Fruit fly (Drosophila melanogaster): Measurements from ENCODE around the gene Xe7.

Gene Xe7

dm6 chr3R:5668928-5669739, at the start of gene Xe7, which contains the start of gene Atg17:
TSS of gene Xe7 (minus strand) at chr3R:5669334.
TSS of gene Atg17 (plus strand) at chr3R:5669713.
- TF ChIP-seq cnc (optimal IDR thresholded peaks at IDR 0.05) (peak in 1 of 2 experiments; percentile 57), kay (GFP tag; ENCODE audit: borderline replicate concordance) (peak; percentile 51), CG11617 (GFP tag; optimal IDR thresholded peaks at IDR 0.05) (peak; percentile 92), Mnt (GFP tag; optimal IDR thresholded peaks at IDR 0.05) (peak; percentile 86), Clk (GFP tag; optimal IDR thresholded peaks at IDR 0.05) (peak; percentile 88), CG1620 (GFP tag; optimal IDR thresholded peaks at IDR 0.05) (peak; percentile 96), CG7045 (GFP tag; optimal IDR thresholded peaks at IDR 0.05) (peak; percentile 92), CG33017 (tag; optimal IDR thresholded peaks at IDR 0.05) (peak; percentile 89), Crg-1 (GFP tag; optimal IDR thresholded peaks at IDR 0.05) (peak; percentile 94), CG5204 (GFP tag; optimal IDR thresholded peaks at IDR 0.05) (peak; percentile 97), ovo (GFP tag; optimal IDR thresholded peaks at IDR 0.05) (peak; percentile 91), CG7101 (tag; optimal IDR thresholded peaks at IDR 0.05) (peak; percentile 93), tj (GFP tag; optimal IDR thresholded peaks at IDR 0.05) (peak; percentile 59), Hr96 (GFP tag; optimal IDR thresholded peaks at IDR 0.05) (peak; percentile 94), bab1 (GFP tag; optimal IDR thresholded peaks at IDR 0.05) (peak; percentile 84), pad (GFP tag; optimal IDR thresholded peaks at IDR 0.05) (peak; percentile 79), CG12768 (GFP tag; optimal IDR thresholded peaks at IDR 0.05) (peak; percentile 95), CG14711 (tag; optimal IDR thresholded peaks at IDR 0.05) (peak; percentile 90), toe (GFP tag; optimal IDR thresholded peaks at IDR 0.05) (peak; percentile 98), cic (GFP tag; optimal IDR thresholded peaks at IDR 0.05) (peak; percentile 29)

- TF ChIP-seq Mnt (GFP tag; optimal IDR thresholded peaks at IDR 0.05) (no peak), Clk (GFP tag; optimal IDR thresholded peaks at IDR 0.05) (no peak)
Measured at dm6 chr3R:5716755-5717309, 47.7 kb upstream of the Xe7 start, which contains the start of gene cas. TSS of gene cas (minus strand) at chr3R:5716805.

- peak; percentile 23 for TF ChIP-seq bab1 (GFP tag; optimal IDR thresholded peaks at IDR 0.05)
- TF ChIP-seq CG14711 (tag; optimal IDR thresholded peaks at IDR 0.05) = peak; percentile 11
- peak; percentile 47 for TF ChIP-seq toe (GFP tag; optimal IDR thresholded peaks at IDR 0.05)
- TF ChIP-seq cic (GFP tag; optimal IDR thresholded peaks at IDR 0.05) = no peak
- no peak for TF ChIP-seq cnc (optimal IDR thresholded peaks at IDR 0.05)
- no peak for TF ChIP-seq Mnt (GFP tag; optimal IDR thresholded peaks at IDR 0.05)
- no peak for TF ChIP-seq kay (GFP tag; ENCODE audit: borderline replicate concordance)
- TF ChIP-seq Hr96 (GFP tag; optimal IDR thresholded peaks at IDR 0.05) = no peak
- no peak for TF ChIP-seq CG7101 (tag; optimal IDR thresholded peaks at IDR 0.05)
- no peak for TF ChIP-seq Clk (GFP tag; optimal IDR thresholded peaks at IDR 0.05)
- TF ChIP-seq pad (GFP tag; optimal IDR thresholded peaks at IDR 0.05) = no peak
- TF ChIP-seq CG33017 (tag; optimal IDR thresholded peaks at IDR 0.05) = no peak
- no peak for TF ChIP-seq ovo (GFP tag; optimal IDR thresholded peaks at IDR 0.05)
Measured at dm6 chr3R:5705469-5706067, 36.4 kb upstream of the Xe7 start.

- TF ChIP-seq CG11617 (GFP tag; optimal IDR thresholded peaks at IDR 0.05) (no peak), toe (GFP tag; optimal IDR thresholded peaks at IDR 0.05) (no peak), bab1 (GFP tag; optimal IDR thresholded peaks at IDR 0.05) (no peak), kay (GFP tag; ENCODE audit: borderline replicate concordance) (no peak), cic (GFP tag; optimal IDR thresholded peaks at IDR 0.05) (no peak), pad (GFP tag; optimal IDR thresholded peaks at IDR 0.05) (no peak), CG12768 (GFP tag; optimal IDR thresholded peaks at IDR 0.05) (no peak), CG7101 (tag; optimal IDR thresholded peaks at IDR 0.05) (no peak), CG1620 (GFP tag; optimal IDR thresholded peaks at IDR 0.05) (no peak), CG14711 (tag; optimal IDR thresholded peaks at IDR 0.05) (no peak), tj (GFP tag; optimal IDR thresholded peaks at IDR 0.05) (no peak), Mnt (GFP tag; optimal IDR thresholded peaks at IDR 0.05) (no peak), Crg-1 (GFP tag; optimal IDR thresholded peaks at IDR 0.05) (no peak), cnc (optimal IDR thresholded peaks at IDR 0.05) (no peak), CG5204 (GFP tag; optimal IDR thresholded peaks at IDR 0.05) (no peak), ovo (GFP tag; optimal IDR thresholded peaks at IDR 0.05) (no peak)
Measured at dm6 chr3R:5704982-5705381, 35.8 kb upstream of the Xe7 start.

- TF ChIP-seq bab1 (GFP tag; optimal IDR thresholded peaks at IDR 0.05) = peak; percentile 19
- TF ChIP-seq Mnt (GFP tag; optimal IDR thresholded peaks at IDR 0.05) = no peak
Measured at dm6 chr3R:5701104-5701503, 32.0 kb upstream of the Xe7 start.

- TF ChIP-seq CG14711 (tag; optimal IDR thresholded peaks at IDR 0.05) (no peak), Hr96 (GFP tag; optimal IDR thresholded peaks at IDR 0.05) (no peak), CG7045 (GFP tag; optimal IDR thresholded peaks at IDR 0.05) (peak; percentile 23), CG11617 (GFP tag; optimal IDR thresholded peaks at IDR 0.05) (no peak)
Measured at dm6 chr3R:5696384-5696783, 27.2 kb upstream of the Xe7 start.

Measured in whole organism, adult.